Worm (Caenorhabditis elegans): Measurements from ENCODE around the gene ZC190.2.
A peak's percentile ranks its signal among the peaks of the same experiment; 100 is the strongest.

ce11 chrV:8661241-8661954 lies 19.8 kb upstream of the ZC190.2 start:
- TF ChIP-seq ceh-28 (tag; optimal IDR thresholded peaks at IDR 0.05) (no peak), daf-16 (GFP tag; optimal IDR thresholded peaks at IDR 0.05) (peak in 1 of 2 experiments; percentile 24), daf-16 (tag; optimal IDR thresholded peaks at IDR 0.05) (peak; percentile 92), nhr-41 (GFP tag; IDR thresholded peaks at IDR 0.05) (peak; percentile 69), Y48G9A.11 (GFP tag; IDR thresholded peaks at IDR 0.05) (no peak), lin-29 (GFP tag; IDR thresholded peaks at IDR 0.05) (no peak), zip-2 (tag; optimal IDR thresholded peaks at IDR 0.05) (no peak), fos-1 (tag; optimal IDR thresholded peaks at IDR 0.05) (no peak), set-16 (GFP tag; IDR thresholded peaks at IDR 0.05) (peak; percentile 21; the same call in 1 of the 2 replicates)
